Worm (Caenorhabditis elegans) whole organism, L4 larva: ENCODE data around the gene ZK742.3.

Experiments
- F37D6.2 ChIP-seq: sonication (generic microtip); optimal IDR thresholded peaks from 2 replicates; lab custom pipeline; 2016; ENCODE audit warnings: mild to moderate bottlenecking, missing genetic modification characterization, missing compliant biosample characterization
- F44E2.7 ChIP-seq: fragments of 200-800 bp; sonication (Bioruptor generic); IDR thresholded peaks from 2 replicates; pipeline ENCODE4 v2.1.2; 2022; ENCODE audit warnings: missing genetic modification characterization, missing compliant biosample characterization
- ZK546.5 ChIP-seq, 2 experiments: sonication (generic microtip); optimal IDR thresholded peaks; 2 replicates each; lab custom pipeline; 2017; ENCODE audit warnings: missing biosample characterization in 2 of 2, missing genetic modification characterization in 2 of 2
- aha-1 ChIP-seq: fragments of 150-350 bp; peaks from one replicate; lab custom pipeline; 2014; ENCODE audit warnings: missing biosample characterization, missing genetic modification characterization
- arid-1 ChIP-seq: fragments of 200-800 bp; sonication (Bioruptor generic); conservative IDR thresholded peaks from 2 replicates; pipeline ENCODE4 v1.3.6; 2022; ENCODE audit warnings: missing genetic modification reagents, missing genetic modification characterization, missing compliant biosample characterization
- attf-4 ChIP-seq: sonication (generic microtip); optimal IDR thresholded peaks from 3 replicates; lab custom pipeline; 2017; ENCODE audit warnings: missing biosample characterization, missing genetic modification characterization
- ceh-20 ChIP-seq: fragments of 200-800 bp; sonication (Bioruptor generic); IDR thresholded peaks from 2 replicates; pipeline ENCODE4 v1.3.6; 2022; ENCODE audit warnings: missing genetic modification reagents, missing genetic modification characterization, missing compliant biosample characterization
- ceh-28 ChIP-seq: fragments of 150-350 bp; optimal IDR thresholded peaks from 2 replicates; lab custom pipeline; 2014; ENCODE audit warnings: missing biosample characterization, missing genetic modification reagents, missing genetic modification characterization
- ceh-32 ChIP-seq: sonication (generic microtip); optimal IDR thresholded peaks from 2 replicates; lab custom pipeline; 2016; ENCODE audit warnings: mild to moderate bottlenecking, missing genetic modification characterization, missing compliant biosample characterization; ENCODE audit not compliant: poor library complexity
- ceh-82 ChIP-seq: sonication (generic microtip); optimal IDR thresholded peaks from 2 replicates; lab custom pipeline; 2017; ENCODE audit warnings: missing biosample characterization, missing genetic modification characterization
- cey-2 ChIP-seq: sonication (generic microtip); optimal IDR thresholded peaks from 3 replicates; lab custom pipeline; 2017; ENCODE audit warnings: missing genetic modification characterization, mild to moderate bottlenecking, missing compliant biosample characterization, antibody characterized with exemption, borderline replicate concordance; ENCODE audit not compliant: insufficient read depth
- daf-16 ChIP-seq, 3 experiments: sonication (generic microtip); optimal IDR thresholded peaks; 2 replicates each; lab custom pipeline; 2016 to 2017; ENCODE audit warnings: missing genetic modification characterization in 3 of 3, missing genetic modification reagents in 3 of 3, mild to moderate bottlenecking in 2 of 3, missing compliant biosample characterization in 2 of 3, missing biosample characterization in 1 of 3, moderate library complexity in 1 of 3
- dmd-6 ChIP-seq: fragments of 200-800 bp; sonication (Bioruptor generic); IDR thresholded peaks from 2 replicates; pipeline ENCODE4 v1.3.6; 2022; ENCODE audit warnings: missing genetic modification reagents, missing genetic modification characterization, missing compliant biosample characterization
- duxl-1 ChIP-seq: sonication (generic microtip); optimal IDR thresholded peaks from 2 replicates; lab custom pipeline; 2016; ENCODE audit warnings: mild to moderate bottlenecking, missing genetic modification characterization, moderate library complexity, missing compliant biosample characterization; ENCODE audit not compliant: poor library complexity
- dve-1 ChIP-seq: sonication (generic microtip); optimal IDR thresholded peaks from 2 replicates; lab custom pipeline; 2017; ENCODE audit warnings: antibody characterized with exemption, mild to moderate bottlenecking, missing genetic modification characterization, missing compliant biosample characterization; ENCODE audit not compliant: insufficient read depth
- gei-8 ChIP-seq: fragments of 200-800 bp; sonication (Bioruptor generic); optimal IDR thresholded peaks from 2 replicates; lab custom pipeline; 2018; ENCODE audit warnings: mild to moderate bottlenecking, missing genetic modification characterization, missing compliant biosample characterization
- hif-1 ChIP-seq, 2 experiments: sonication (generic microtip); optimal IDR thresholded peaks; 2 replicates each; lab custom pipeline; 2016 to 2017; ENCODE audit warnings: missing compliant biosample characterization in 2 of 2, missing genetic modification characterization in 2 of 2, missing genetic modification reagents in 2 of 2, missing genotype in 2 of 2, mild to moderate bottlenecking in 1 of 2
- hlh-11 ChIP-seq: fragments of 200-800 bp; sonication (Bioruptor generic); optimal IDR thresholded peaks from 2 replicates; lab custom pipeline; 2018; ENCODE audit warnings: mild to moderate bottlenecking, missing genetic modification characterization, missing compliant biosample characterization
- hlh-30 ChIP-seq: sonication (generic microtip); optimal IDR thresholded peaks from 2 replicates; lab custom pipeline; 2017; ENCODE audit warnings: antibody characterized with exemption, mild to moderate bottlenecking, missing genetic modification characterization, missing compliant biosample characterization; ENCODE audit not compliant: insufficient read depth
- lim-7 ChIP-seq: fragments of 200-800 bp; sonication (Bioruptor generic); IDR thresholded peaks from 2 replicates; pipeline ENCODE4 v1.3.6; 2022; ENCODE audit warnings: missing genetic modification characterization, missing compliant biosample characterization
- lin-29 ChIP-seq: fragments of 200-800 bp; sonication (Bioruptor generic); IDR thresholded peaks from 2 replicates; pipeline ENCODE4 v1.3.6; 2022; ENCODE audit warnings: missing genetic modification reagents, missing genetic modification characterization, missing compliant biosample characterization
- lin-38 ChIP-seq: fragments of 200-800 bp; sonication (Bioruptor generic); IDR thresholded peaks from 2 replicates; pipeline ENCODE4 v1.3.6; 2022; ENCODE audit warnings: missing genetic modification reagents, missing genetic modification characterization, missing compliant biosample characterization
- lir-3 ChIP-seq: sonication (generic microtip); optimal IDR thresholded peaks from 2 replicates; lab custom pipeline; 2016; ENCODE audit warnings: mild to moderate bottlenecking, missing genetic modification characterization, missing compliant biosample characterization
- lsy-2 ChIP-seq, 2 experiments: fragments of 150-350 bp in 1 of 2; sonication (generic microtip) in 1 of 2; optimal IDR thresholded peaks; 2 replicates each; lab custom pipeline; 2014 to 2017; ENCODE audit warnings: missing biosample characterization in 2 of 2, missing genetic modification characterization in 2 of 2
- madf-9 ChIP-seq: fragments of 200-800 bp; sonication (Bioruptor generic); conservative IDR thresholded peaks from 2 replicates; pipeline ENCODE4 v1.3.6; 2022; ENCODE audit warnings: missing genetic modification reagents, missing genetic modification characterization, missing compliant biosample characterization
- mdt-29 ChIP-seq: fragments of 200-800 bp; sonication (Bioruptor generic); IDR thresholded peaks from 2 replicates; pipeline ENCODE4 v1.3.6; 2022; ENCODE audit warnings: missing genetic modification reagents, missing genetic modification characterization, missing compliant biosample characterization
- mep-1 ChIP-seq: fragments of 150-350 bp; sonication (generic microtip); optimal IDR thresholded peaks from 3 replicates; lab custom pipeline; 2014; ENCODE audit warnings: missing biosample characterization, missing genetic modification characterization
- mxl-2 ChIP-seq: fragments of 200-800 bp; sonication (Bioruptor generic); conservative IDR thresholded peaks from 2 replicates; pipeline ENCODE4 v1.3.6; 2022; ENCODE audit warnings: missing genetic modification reagents, missing genetic modification characterization, missing compliant biosample characterization
- mxl-3 ChIP-seq: fragments of 200-800 bp; sonication (Bioruptor generic); optimal IDR thresholded peaks from 2 replicates; lab custom pipeline; 2018; ENCODE audit warnings: mild to moderate bottlenecking, missing genetic modification characterization, missing compliant biosample characterization
- nhr-10 ChIP-seq: fragments of 150-350 bp; optimal IDR thresholded peaks from 2 replicates; lab custom pipeline; 2014; ENCODE audit warnings: missing biosample characterization, missing genetic modification characterization
- nhr-102 ChIP-seq: sonication (generic microtip); optimal IDR thresholded peaks from 2 replicates; lab custom pipeline; 2016; ENCODE audit warnings: mild to moderate bottlenecking, missing genetic modification characterization, moderate library complexity, missing compliant biosample characterization
- nhr-111 ChIP-seq: fragments of 200-800 bp; sonication (Bioruptor generic); optimal IDR thresholded peaks from 2 replicates; lab custom pipeline; 2018; ENCODE audit warnings: mild to moderate bottlenecking, missing genetic modification characterization, missing compliant biosample characterization
- nhr-237 ChIP-seq: sonication (generic microtip); optimal IDR thresholded peaks from 2 replicates; lab custom pipeline; 2017; ENCODE audit warnings: missing biosample characterization, missing genetic modification characterization
- nhr-28 ChIP-seq: fragments of 150-350 bp; optimal IDR thresholded peaks from 2 replicates; lab custom pipeline; 2014; ENCODE audit warnings: missing biosample characterization, missing genetic modification characterization
- nhr-41 ChIP-seq: fragments of 200-800 bp; sonication (Bioruptor generic); IDR thresholded peaks from 2 replicates; pipeline ENCODE4 v1.3.6; 2022; ENCODE audit warnings: missing genetic modification reagents, missing genetic modification characterization, missing compliant biosample characterization
- nhr-42 ChIP-seq: fragments of 200-800 bp; sonication (Bioruptor generic); IDR thresholded peaks from 2 replicates; pipeline ENCODE4 v1.3.6; 2022; ENCODE audit warnings: missing genetic modification characterization, missing compliant biosample characterization
- nhr-48 ChIP-seq: sonication (generic microtip); optimal IDR thresholded peaks from 2 replicates; lab custom pipeline; 2016; ENCODE audit warnings: mild to moderate bottlenecking, missing genetic modification characterization, missing compliant biosample characterization
- nhr-76 ChIP-seq: fragments of 150-350 bp; optimal IDR thresholded peaks from 2 replicates; lab custom pipeline; 2014; ENCODE audit warnings: missing biosample characterization, missing genetic modification characterization
- php-3 ChIP-seq: fragments of 200-800 bp; sonication (Bioruptor generic); IDR thresholded peaks from 2 replicates; pipeline ENCODE4 v1.3.6; 2022; ENCODE audit warnings: missing genetic modification reagents, missing genetic modification characterization, missing compliant biosample characterization
- pqm-1 ChIP-seq: sonication (generic microtip); optimal IDR thresholded peaks from 2 replicates; lab custom pipeline; 2017; ENCODE audit warnings: missing biosample characterization, missing genetic modification characterization
- tag-97 ChIP-seq: fragments of 200-800 bp; sonication (Bioruptor generic); IDR thresholded peaks from 2 replicates; pipeline ENCODE4 v1.3.6; 2022; ENCODE audit warnings: missing genetic modification characterization, missing compliant biosample characterization
- unc-130 ChIP-seq: sonication (generic microtip); optimal IDR thresholded peaks from 2 replicates; lab custom pipeline; 2016; ENCODE audit warnings: missing genetic modification reagents, missing genetic modification characterization, missing compliant biosample characterization
- unc-39 ChIP-seq: sonication (generic microtip); optimal IDR thresholded peaks from 2 replicates; lab custom pipeline; 2017; ENCODE audit warnings: missing biosample characterization, missing genetic modification characterization
- zfp-3 ChIP-seq: fragments of 200-800 bp; sonication (Bioruptor generic); conservative IDR thresholded peaks from 2 replicates; pipeline ENCODE4 v1.3.6; 2022; ENCODE audit warnings: missing genetic modification reagents, missing genetic modification characterization, missing compliant biosample characterization
- zip-11 ChIP-seq: fragments of 200-800 bp; sonication (Bioruptor generic); IDR thresholded peaks from 2 replicates; pipeline ENCODE4 v1.3.6; 2022; ENCODE audit warnings: missing genetic modification characterization, missing compliant biosample characterization
- ztf-7 ChIP-seq: fragments of 150-350 bp; optimal IDR thresholded peaks from 2 replicates; lab custom pipeline; 2014; ENCODE audit warnings: missing biosample characterization, missing genetic modification characterization

ZK742.3 gene

ce11 chrV:7809320-7810256, at the start of gene ZK742.3:
ZK742.3 (minus strand) TSS chrV:7809912.
- TF ChIP-seq nhr-111 (GFP tag; lab: Kevin White, UChicago) (no peak), pqm-1 (tag; lab: Kevin White, UChicago) (peak; percentile 50), attf-4 (tag; lab: Kevin White, UChicago) (no peak), nhr-41 (GFP tag; lab: Robert Waterston, UW) (no peak), cey-2 (no peak), arid-1 (no peak), php-3 (GFP tag; lab: Robert Waterston, UW) (0 out of 2 replicates have a peak, but pooled peaks have one; percentile 9), dmd-6 (GFP tag; lab: Robert Waterston, UW) (peak; percentile 71), lir-3 (no peak), aha-1 (peak; percentile 95), ceh-32 (tag; lab: Kevin White, UChicago) (no peak), nhr-102 (tag; lab: Kevin White, UChicago) (no peak), mep-1 (tag; lab: Kevin White, UChicago) (peak; percentile 7), zip-11 (GFP tag; lab: Robert Waterston, UW) (no peak), tag-97 (GFP tag; lab: Robert Waterston, UW) (no peak), nhr-237 (tag; lab: Kevin White, UChicago) (no peak), nhr-42 (no peak), mxl-3 (GFP tag; lab: Kevin White, UChicago) (no peak), hif-1 (tag; optimal IDR thresholded peaks at IDR 0.05; lab: Kevin White, UChicago) (no peak), lsy-2 (tag; optimal IDR thresholded peaks at IDR 0.05; lab: Kevin White, UChicago) (no peak), F44E2.7 (GFP tag; lab: Robert Waterston, UW) (no peak), ceh-20 (no peak), ceh-28 (tag; lab: Kevin White, UChicago) (no peak), zfp-3 (no peak), unc-39 (tag; lab: Kevin White, UChicago) (no peak), hlh-30 (peak; percentile 9), ZK546.5 (tag; optimal IDR thresholded peaks at IDR 0.05; lab: Kevin White, UChicago) (no peak), dve-1 (tag; lab: Kevin White, UChicago) (peak; percentile 57), madf-9 (GFP tag; lab: Robert Waterston, UW) (no peak), nhr-76 (tag; lab: Kevin White, UChicago) (no peak), nhr-48 (tag; lab: Kevin White, UChicago) (no peak), ceh-82 (tag; lab: Kevin White, UChicago) (no peak), hlh-11 (tag; lab: Kevin White, UChicago) (peak; percentile 39), duxl-1 (no peak), nhr-10 (tag; lab: Kevin White, UChicago) (peak; percentile 7), ztf-7 (no peak), nhr-28 (peak; percentile 98), mdt-29 (GFP tag; lab: Robert Waterston, UW) (no peak), daf-16 (GFP tag; optimal IDR thresholded peaks at IDR 0.05; lab: Kevin White, UChicago) (no peak), daf-16 (tag; optimal IDR thresholded peaks at IDR 0.05; lab: Kevin White, UChicago) (peak; percentile 40), unc-130 (GFP tag; lab: Kevin White, UChicago) (no peak), gei-8 (no peak), lin-29 (GFP tag; lab: Robert Waterston, UW) (no peak), lim-7 (GFP tag; lab: Robert Waterston, UW) (no peak), lin-38 (0 out of 2 replicates have a peak, but pooled peaks have one; percentile 28), F37D6.2 (no peak), mxl-2 (GFP tag; lab: Robert Waterston, UW) (no peak)
- TF ChIP-seq, all 104 proteins: peak for 12
